Worm (Caenorhabditis elegans) whole organism, L3 larva: ENCODE data around the gene let-721.

Experiments
- aly-2 ChIP-seq: fragments of 150-350 bp; optimal IDR thresholded peaks from 2 replicates; lab custom pipeline; 2014; ENCODE audit warnings: missing biosample characterization, missing genetic modification characterization
- ama-1 ChIP-seq: fragments of 150-350 bp; optimal IDR thresholded peaks from 2 replicates; lab custom pipeline; 2018
- ceh-9 ChIP-seq: sonication (generic microtip); optimal IDR thresholded peaks from 2 replicates; lab custom pipeline; 2018; ENCODE audit warnings: missing biosample characterization, missing genetic modification characterization
- mdl-1 ChIP-seq: fragments of 150-350 bp; optimal IDR thresholded peaks from 2 replicates; lab custom pipeline; 2014; ENCODE audit warnings: missing biosample characterization, missing genetic modification characterization
- nhr-11 ChIP-seq: fragments of 150-350 bp; optimal IDR thresholded peaks from 2 replicates; lab custom pipeline; 2014; ENCODE audit warnings: missing biosample characterization, missing genetic modification characterization
- nhr-12 ChIP-seq: fragments of 150-350 bp; optimal IDR thresholded peaks from 2 replicates; lab custom pipeline; 2014; ENCODE audit warnings: missing biosample characterization, missing genetic modification characterization
- nhr-237 ChIP-seq: fragments of 150-350 bp; optimal IDR thresholded peaks from 2 replicates; lab custom pipeline; 2014; ENCODE audit warnings: missing biosample characterization, missing genetic modification characterization
- nhr-28 ChIP-seq: fragments of 150-350 bp; optimal IDR thresholded peaks from 2 replicates; lab custom pipeline; 2014; ENCODE audit warnings: missing biosample characterization, missing genetic modification characterization
- unc-39 ChIP-seq: sonication (generic microtip); optimal IDR thresholded peaks from 4 replicates; lab custom pipeline; 2017; ENCODE audit warnings: missing biosample characterization, missing genetic modification characterization
- ztf-4 ChIP-seq: fragments of 150-350 bp; optimal IDR thresholded peaks from 2 replicates; lab custom pipeline; 2014; ENCODE audit warnings: missing biosample characterization, missing genetic modification characterization

DNA sequence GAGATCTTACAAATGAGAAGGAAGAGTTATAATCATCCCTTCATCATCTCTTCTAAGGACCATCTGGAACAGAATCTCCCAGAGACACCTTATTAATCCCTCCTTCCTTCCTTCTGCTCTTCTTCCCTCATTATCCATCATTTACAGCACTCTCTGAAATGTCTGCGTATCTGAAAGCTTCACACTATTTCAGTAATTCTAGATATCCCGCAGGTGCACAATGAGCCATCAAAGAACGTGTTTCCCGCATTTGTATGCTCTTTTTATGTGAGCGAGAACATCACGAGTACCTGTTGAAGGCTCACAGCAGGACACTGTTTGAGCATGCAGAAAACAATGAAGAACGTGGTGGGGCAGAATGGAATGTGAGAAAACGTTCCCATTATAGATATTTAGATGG lies 29.7 kb upstream of the let-721 start:
- TF ChIP-seq mdl-1 (no peak), nhr-237 (tag; lab: Kevin White, UChicago) (no peak), nhr-28 (tag; lab: Kevin White, UChicago) (no peak), ceh-9 (tag; lab: Kevin White, UChicago) (no peak), nhr-11 (tag; lab: Kevin White, UChicago) (no peak), nhr-12 (tag; lab: Kevin White, UChicago) (no peak), ama-1 (lab: Kevin White, UChicago) (no peak), ztf-4 (tag; lab: Kevin White, UChicago) (no peak), unc-39 (tag; lab: Kevin White, UChicago) (no peak), aly-2 (tag; lab: Kevin White, UChicago) (no peak)
